Worm (Caenorhabditis elegans) whole organism, midembryonic: ENCODE measurements around the gene clec-9.

ENCODE experiments used
- T22C8.4 ChIP-seq: fragments of 200-800 bp; sonication (Bioruptor generic); IDR thresholded peaks from 2 replicates; pipeline ENCODE4 v1.3.6; 2022; ENCODE audit warnings: missing genetic modification characterization, missing compliant biosample characterization
- cog-1 ChIP-seq: sonication (generic microtip); optimal IDR thresholded peaks from 2 replicates; lab custom pipeline; 2016; ENCODE audit warnings: missing genetic modification characterization, missing compliant biosample characterization
- flt-1 ChIP-seq: fragments of 200-800 bp; sonication (Bioruptor generic); IDR thresholded peaks from 2 replicates; pipeline ENCODE4 v1.3.6; 2022; ENCODE audit warnings: missing genetic modification characterization, missing compliant biosample characterization
- klf-2 ChIP-seq: fragments of 200-800 bp; sonication (Bioruptor generic); conservative IDR thresholded peaks from 2 replicates; pipeline ENCODE4 v1.3.6; 2022; ENCODE audit warnings: missing genetic modification reagents, missing genetic modification characterization, missing compliant biosample characterization
- med-1 ChIP-seq: sonication (generic microtip); optimal IDR thresholded peaks from 2 replicates; lab custom pipeline; 2017; ENCODE audit warnings: missing genetic modification characterization, mild to moderate bottlenecking, missing compliant biosample characterization, antibody characterized with exemption, missing genetic modification reagents; ENCODE audit not compliant: insufficient read depth
- ref-1 ChIP-seq: fragments of 200-800 bp; sonication (Bioruptor generic); conservative IDR thresholded peaks from 2 replicates; pipeline ENCODE4 v1.3.6; 2022; ENCODE audit warnings: missing genetic modification reagents, missing genetic modification characterization, missing compliant biosample characterization
- tab-1 ChIP-seq: fragments of 200-800 bp; sonication (Bioruptor generic); IDR thresholded peaks from 2 replicates; pipeline ENCODE4 v1.3.6; 2022; ENCODE audit warnings: missing genetic modification characterization, missing compliant biosample characterization
- ztf-23 ChIP-seq: fragments of 200-800 bp; sonication (Bioruptor generic); IDR thresholded peaks from 2 replicates; pipeline ENCODE4 v1.3.6; 2022; ENCODE audit warnings: missing genetic modification reagents, missing genetic modification characterization, missing compliant biosample characterization
- ztf-29 ChIP-seq: fragments of 200-800 bp; sonication (Bioruptor generic); IDR thresholded peaks from 2 replicates; pipeline ENCODE4 v1.3.6; 2022; ENCODE audit warnings: missing genetic modification reagents, missing genetic modification characterization, missing compliant biosample characterization

clec-9 gene

DNA sequence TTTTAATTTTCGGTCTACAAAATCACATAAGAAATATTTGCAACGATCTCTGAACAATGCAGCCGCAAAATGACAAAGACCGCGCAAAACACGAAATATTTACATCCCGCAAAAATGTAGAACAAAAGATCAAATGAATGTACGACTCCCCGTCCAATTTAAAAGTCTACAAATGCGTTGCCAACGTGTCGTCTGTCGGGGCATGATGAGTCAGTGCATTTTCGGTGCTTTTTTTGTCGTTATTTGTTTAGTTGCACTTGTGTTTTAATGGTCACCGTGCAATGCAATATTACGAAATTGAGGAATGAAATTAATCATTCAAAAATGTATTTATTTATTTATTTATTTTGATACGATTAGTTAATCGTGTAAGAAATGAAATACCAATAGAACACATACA is 18.1 kb upstream of the clec-9 start:
- TF ChIP-seq ztf-29 (GFP tag; lab: Robert Waterston, UW): no peak
- no peak for TF ChIP-seq ztf-23 (GFP tag; lab: Robert Waterston, UW)
- no peak for TF ChIP-seq ref-1 (GFP tag; lab: Robert Waterston, UW)
- TF ChIP-seq flt-1 (GFP tag; lab: Robert Waterston, UW): no peak
- no peak for TF ChIP-seq tab-1 (GFP tag; lab: Robert Waterston, UW)
- TF ChIP-seq med-1 (GFP tag; lab: Kevin White, UChicago): no peak
- TF ChIP-seq klf-2 (GFP tag; lab: Robert Waterston, UW): no peak

DNA sequence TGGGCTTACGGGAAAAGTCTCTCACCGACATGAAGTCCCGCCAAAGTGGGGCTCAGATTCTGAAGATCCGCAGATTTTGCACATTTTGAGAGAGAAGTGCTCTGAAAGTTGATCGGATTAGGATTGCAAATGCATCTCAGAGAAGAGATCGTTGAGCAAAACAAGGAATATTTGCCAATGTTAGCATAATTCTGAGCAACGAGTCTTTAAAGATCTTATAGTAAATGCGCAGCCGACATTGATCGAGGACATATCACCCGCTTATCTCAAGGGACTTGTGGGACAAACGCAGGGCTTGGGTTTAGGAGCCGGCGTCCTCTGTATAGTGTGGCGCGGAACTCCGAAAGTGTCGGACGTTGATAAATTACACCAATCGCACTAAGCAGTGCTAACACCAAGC is 17.3 kb upstream of the clec-9 start, which contains the start of gene nhr-112:
Gene nhr-112 (minus strand): TSS at position 101 of the 400 bp plus-strand sequence.
- TF ChIP-seq tab-1 (GFP tag; lab: Robert Waterston, UW): no peak
- no peak for TF ChIP-seq klf-2 (GFP tag; lab: Robert Waterston, UW)
- no peak for TF ChIP-seq ztf-23 (GFP tag; lab: Robert Waterston, UW)
- TF ChIP-seq med-1 (GFP tag; lab: Kevin White, UChicago): no peak
- TF ChIP-seq flt-1 (GFP tag; lab: Robert Waterston, UW): no peak
- TF ChIP-seq cog-1 (tag; lab: Kevin White, UChicago): no peak

DNA sequence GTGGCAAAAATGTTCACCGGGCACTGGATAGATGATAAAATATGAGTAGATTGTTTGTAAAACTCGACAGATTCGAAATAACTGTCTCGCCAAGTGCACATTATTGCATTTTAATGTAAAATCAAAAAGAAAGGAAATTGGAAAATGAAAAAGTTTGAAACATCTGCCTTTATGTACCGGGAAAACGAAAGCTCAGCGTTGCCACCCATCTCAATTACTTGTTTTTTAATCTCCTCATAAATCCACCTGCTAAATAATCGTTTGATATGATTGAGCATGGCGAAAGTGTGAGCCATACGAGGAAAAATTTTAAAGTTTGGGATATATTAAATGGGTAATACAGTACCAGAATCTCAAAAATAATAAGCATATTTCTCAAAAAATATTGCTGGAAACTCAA is 10.1 kb upstream of the clec-9 start, which contains the start of gene srh-137:
Gene srh-137 (minus strand): TSS at position 101 of the 400 bp plus-strand sequence.
- no peak for TF ChIP-seq ztf-23 (GFP tag; lab: Robert Waterston, UW)
- no peak for TF ChIP-seq T22C8.4 (GFP tag; lab: Robert Waterston, UW)

DNA sequence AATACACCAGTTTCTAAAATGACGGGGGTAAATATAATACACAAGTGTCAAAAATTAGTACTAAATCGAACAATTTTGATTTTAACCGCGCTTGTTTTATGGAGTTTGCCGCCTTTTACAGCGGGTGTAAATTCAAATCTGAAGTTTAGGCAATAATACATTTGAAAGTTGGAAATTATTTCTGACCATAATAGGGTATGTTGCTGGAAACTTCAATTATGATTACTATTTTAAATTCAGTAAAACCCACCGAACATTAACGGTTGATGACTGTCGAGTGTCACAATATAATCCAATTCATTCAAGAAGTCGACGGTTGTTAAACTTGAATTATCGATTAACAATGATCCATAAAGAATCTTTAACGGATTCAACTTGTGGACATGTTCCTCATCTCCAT is 7.3 kb upstream of the clec-9 start:
- no peak for TF ChIP-seq med-1 (GFP tag; lab: Kevin White, UChicago)
- no peak for TF ChIP-seq ref-1 (GFP tag; lab: Robert Waterston, UW)
- TF ChIP-seq klf-2 (GFP tag; lab: Robert Waterston, UW): no peak
- no peak for TF ChIP-seq tab-1 (GFP tag; lab: Robert Waterston, UW)
- TF ChIP-seq cog-1 (tag; lab: Kevin White, UChicago): no peak
- TF ChIP-seq flt-1 (GFP tag; lab: Robert Waterston, UW): no peak
- no peak for TF ChIP-seq ztf-29 (GFP tag; lab: Robert Waterston, UW)
- no peak for TF ChIP-seq T22C8.4 (GFP tag; lab: Robert Waterston, UW)
- no peak for TF ChIP-seq ztf-23 (GFP tag; lab: Robert Waterston, UW)

DNA sequence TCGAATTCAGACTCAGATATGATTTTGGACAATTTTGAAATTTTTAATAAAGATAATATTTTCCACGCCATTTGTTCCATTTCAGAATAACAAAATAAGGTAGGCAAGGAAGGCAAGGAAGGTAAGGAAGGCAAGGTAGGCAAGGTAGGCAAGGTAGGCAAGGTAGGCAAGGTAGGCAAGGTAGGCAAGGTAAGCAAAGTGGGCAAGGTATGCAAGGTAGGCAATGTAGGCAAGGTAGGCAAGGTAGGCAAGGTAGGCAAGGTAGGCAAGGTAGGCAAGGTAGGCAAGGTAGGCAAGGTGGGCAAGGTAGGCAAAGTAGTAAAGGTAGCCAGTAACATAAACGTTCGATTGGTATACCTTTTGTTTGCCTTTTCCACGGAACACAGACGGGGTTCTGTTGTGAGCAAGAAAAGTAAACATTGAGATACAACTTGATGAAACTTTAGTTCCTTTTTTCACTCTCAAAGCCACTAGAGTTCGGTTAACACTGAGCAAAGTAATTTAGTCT is 6.6 kb downstream of the clec-9 start, which contains the start of gene Y70C5C.1:
Gene Y70C5C.1 (plus strand): TSS at position 458 of the 508 bp plus-strand sequence.
- TF ChIP-seq klf-2 (GFP tag; lab: Robert Waterston, UW) (no peak), ztf-23 (GFP tag; lab: Robert Waterston, UW) (peak; percentile 67), flt-1 (GFP tag; lab: Robert Waterston, UW) (peak; percentile 73; the same call in 1 of the 2 replicates)

DNA sequence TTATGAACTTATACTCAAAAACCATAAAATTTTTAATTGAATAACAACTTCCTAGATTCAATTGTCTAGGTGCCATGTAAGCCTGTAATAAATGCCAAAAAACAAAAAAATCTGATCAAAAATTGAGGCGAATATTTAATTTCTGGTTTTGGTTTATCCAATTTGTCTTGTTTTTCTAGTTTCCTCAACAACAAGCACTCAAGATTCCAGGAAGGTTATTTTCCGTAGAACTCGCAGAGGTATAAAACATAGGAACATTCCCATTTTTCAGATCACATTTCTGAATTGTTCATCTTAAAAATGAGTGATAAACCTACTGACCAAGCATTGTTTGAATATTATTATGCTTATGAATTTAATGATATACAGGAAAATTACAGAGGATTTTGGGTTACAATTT is 9.3 kb downstream of the clec-9 start, which contains the start of gene srw-41:
Gene srw-41 (plus strand): TSS at position 301 of the 400 bp plus-strand sequence.
- TF ChIP-seq med-1 (GFP tag; lab: Kevin White, UChicago) (no peak), ztf-29 (GFP tag; lab: Robert Waterston, UW) (no peak), ref-1 (GFP tag; lab: Robert Waterston, UW) (no peak), klf-2 (GFP tag; lab: Robert Waterston, UW) (no peak), ztf-23 (GFP tag; lab: Robert Waterston, UW) (no peak), cog-1 (tag; lab: Kevin White, UChicago) (no peak), tab-1 (GFP tag; lab: Robert Waterston, UW) (no peak), T22C8.4 (GFP tag; lab: Robert Waterston, UW) (no peak), flt-1 (GFP tag; lab: Robert Waterston, UW) (no peak)

DNA sequence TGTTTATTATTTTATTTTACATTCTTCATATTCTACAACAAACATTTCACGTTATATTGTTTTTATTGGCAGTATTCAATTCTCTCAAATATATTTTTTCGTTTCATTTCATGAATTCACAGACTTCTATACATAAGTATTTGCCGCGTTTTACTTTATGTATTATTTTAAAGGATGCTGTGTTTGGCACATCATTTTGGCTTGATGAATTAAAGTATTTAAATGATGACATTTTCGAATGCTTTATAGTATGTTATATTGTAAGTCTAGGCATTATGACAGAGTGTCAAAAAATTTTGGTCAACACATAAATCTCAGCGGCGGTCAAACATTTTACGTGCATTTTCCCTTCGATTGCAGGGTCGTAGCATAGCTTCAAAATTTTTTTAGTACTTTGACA is 10.9 kb downstream of the clec-9 start:
- TF ChIP-seq ztf-23 (GFP tag; lab: Robert Waterston, UW): no peak
- TF ChIP-seq klf-2 (GFP tag; lab: Robert Waterston, UW): no peak
- TF ChIP-seq ztf-29 (GFP tag; lab: Robert Waterston, UW): no peak
- no peak for TF ChIP-seq T22C8.4 (GFP tag; lab: Robert Waterston, UW)

DNA sequence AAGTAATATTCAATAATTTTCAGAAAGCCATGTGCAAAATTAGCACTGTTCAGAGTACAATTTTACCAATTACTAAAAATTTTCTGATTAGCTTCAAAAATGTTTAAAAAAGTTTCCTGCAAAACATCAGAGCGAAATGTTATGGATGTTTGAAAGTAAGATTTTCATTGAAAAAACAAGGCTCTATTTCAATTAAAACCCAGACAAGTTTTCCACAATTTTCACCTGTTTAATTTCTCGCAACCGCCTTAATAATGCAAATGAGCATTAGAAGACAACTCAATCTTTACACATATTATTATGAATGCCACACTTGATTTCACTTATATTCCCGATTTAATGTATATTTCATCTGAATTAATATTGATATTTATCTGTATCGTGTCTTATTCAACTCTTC is 11.9 kb downstream of the clec-9 start, which contains the start of gene srz-101:
Gene srz-101 (plus strand): TSS at position 301 of the 400 bp plus-strand sequence.
- TF ChIP-seq tab-1 (GFP tag; lab: Robert Waterston, UW) (no peak), klf-2 (GFP tag; lab: Robert Waterston, UW) (no peak), ztf-29 (GFP tag; lab: Robert Waterston, UW) (no peak), T22C8.4 (GFP tag; lab: Robert Waterston, UW) (no peak), med-1 (GFP tag; lab: Kevin White, UChicago) (no peak), ztf-23 (GFP tag; lab: Robert Waterston, UW) (no peak), ref-1 (GFP tag; lab: Robert Waterston, UW) (no peak), cog-1 (tag; lab: Kevin White, UChicago) (no peak), flt-1 (GFP tag; lab: Robert Waterston, UW) (no peak)

DNA sequence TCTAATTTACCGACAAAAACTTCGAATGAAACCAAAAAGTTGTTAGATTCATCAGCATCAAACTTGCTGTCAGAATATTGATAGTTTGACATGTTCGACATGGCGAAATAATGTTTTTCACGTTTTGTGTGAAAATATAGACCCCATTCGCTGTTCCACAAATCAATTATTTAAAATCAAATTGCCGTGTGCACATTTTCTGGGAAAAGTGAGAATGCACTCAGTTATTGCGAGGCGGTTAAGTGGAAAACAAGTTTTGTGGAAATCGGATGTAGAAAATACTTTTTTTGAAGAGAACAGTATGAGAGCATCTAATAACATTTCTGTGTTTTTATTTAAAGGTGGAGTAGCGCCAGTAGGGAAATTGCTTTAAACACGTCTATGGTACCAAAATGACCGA is 12.7 kb downstream of the clec-9 start, which contains the start of gene srw-42:
Gene srw-42 (minus strand): TSS at position 101 of the 400 bp plus-strand sequence.
- TF ChIP-seq flt-1 (GFP tag; lab: Robert Waterston, UW) (no peak), tab-1 (GFP tag; lab: Robert Waterston, UW) (no peak), cog-1 (tag; lab: Kevin White, UChicago) (no peak), ztf-23 (GFP tag; lab: Robert Waterston, UW) (no peak), ztf-29 (GFP tag; lab: Robert Waterston, UW) (no peak), med-1 (GFP tag; lab: Kevin White, UChicago) (no peak), ref-1 (GFP tag; lab: Robert Waterston, UW) (no peak), klf-2 (GFP tag; lab: Robert Waterston, UW) (no peak), T22C8.4 (GFP tag; lab: Robert Waterston, UW) (no peak)
